Fruit fly (Drosophila melanogaster) whole organism, prepupa: Measurements from ENCODE around the gene CG32284.

Experiments
- Blimp-1 ChIP-seq: fragments of 200-800 bp; sonication (Bioruptor generic); optimal IDR thresholded peaks from 3 replicates; lab custom pipeline; 2017; ENCODE audit warnings: missing biosample characterization, missing genetic modification characterization, mild to moderate bottlenecking, moderate library complexity, missing genetic modification reagents
- CG10631 ChIP-seq: fragments of 200-800 bp; sonication (Bioruptor generic); optimal IDR thresholded peaks from 2 replicates; lab custom pipeline; 2016; ENCODE audit warnings: missing biosample characterization, missing genetic modification characterization
- CG10669 ChIP-seq: fragments of 200-800 bp; sonication (Bioruptor generic); optimal IDR thresholded peaks from 3 replicates; lab custom pipeline; 2018; ENCODE audit warnings: missing biosample characterization, mild to moderate bottlenecking, missing genetic modification characterization, moderate library complexity
- CG11294 ChIP-seq: fragments of 200-800 bp; sonication (Bioruptor generic); IDR thresholded peaks from 2 replicates; pipeline ENCODE4 v1.3.6; 2022; ENCODE audit warnings: missing biosample characterization, missing genetic modification characterization
- CG11762 ChIP-seq: fragments of 200-800 bp; sonication (Bioruptor generic); optimal IDR thresholded peaks from 3 replicates; lab custom pipeline; 2016; ENCODE audit warnings: missing biosample characterization, missing genetic modification characterization; ENCODE audit not compliant: insufficient read depth
- CG11902 ChIP-seq: fragments of 200-800 bp; sonication (Bioruptor generic); optimal IDR thresholded peaks from 3 replicates; lab custom pipeline; 2016; ENCODE audit warnings: missing biosample characterization, missing genetic modification characterization
- CG15336 ChIP-seq: fragments of 200-800 bp; sonication (Bioruptor generic); IDR thresholded peaks from 2 replicates; pipeline ENCODE4 v1.3.6; 2022; ENCODE audit warnings: missing biosample characterization, missing genetic modification characterization
- CG31627 ChIP-seq: fragments of 200-800 bp; sonication (Bioruptor generic); optimal IDR thresholded peaks from 3 replicates; lab custom pipeline; 2016; ENCODE audit warnings: missing biosample characterization, missing genetic modification characterization
- CG32006 ChIP-seq: fragments of 200-800 bp; sonication (Bioruptor generic); optimal IDR thresholded peaks from 3 replicates; lab custom pipeline; 2017; ENCODE audit warnings: missing biosample characterization, mild to moderate bottlenecking, missing genetic modification characterization
- CG34406 ChIP-seq: fragments of 200-800 bp; sonication (Bioruptor generic); optimal IDR thresholded peaks from 3 replicates; lab custom pipeline; 2016; ENCODE audit warnings: missing biosample characterization, missing genetic modification characterization
- CG3919 ChIP-seq: fragments of 200-800 bp; sonication (Bioruptor generic); optimal IDR thresholded peaks from 3 replicates; lab custom pipeline; 2016; ENCODE audit warnings: missing biosample characterization, missing genetic modification characterization
- CG6163 ChIP-seq: fragments of 200-800 bp; sonication (Bioruptor generic); IDR thresholded peaks from 3 replicates; pipeline ENCODE4 v1.3.6; 2022; ENCODE audit warnings: missing biosample characterization, missing genetic modification characterization
- CG6792 ChIP-seq: fragments of 200-800 bp; sonication (Bioruptor generic); optimal IDR thresholded peaks from 3 replicates; lab custom pipeline; 2016; ENCODE audit warnings: missing biosample characterization, missing genetic modification characterization
- CG6808 ChIP-seq: fragments of 200-800 bp; sonication (Bioruptor generic); optimal IDR thresholded peaks from 3 replicates; lab custom pipeline; 2017; ENCODE audit warnings: missing biosample characterization, missing genetic modification characterization, mild to moderate bottlenecking, moderate library complexity, missing genetic modification reagents
- CG6854 ChIP-seq: fragments of 200-800 bp; sonication (Bioruptor generic); optimal IDR thresholded peaks from 2 replicates; lab custom pipeline; 2017; ENCODE audit warnings: missing biosample characterization, mild to moderate bottlenecking, missing genetic modification characterization
- CG7368 ChIP-seq: fragments of 200-800 bp; sonication (Bioruptor generic); optimal IDR thresholded peaks from 3 replicates; lab custom pipeline; 2016; ENCODE audit warnings: missing biosample characterization, missing genetic modification characterization
- CG8119 ChIP-seq: fragments of 200-800 bp; sonication (Bioruptor generic); IDR thresholded peaks from 3 replicates; pipeline ENCODE4 v1.3.6; 2022; ENCODE audit warnings: missing biosample characterization, missing genetic modification characterization
- CG8319 ChIP-seq: fragments of 200-800 bp; sonication (Bioruptor generic); optimal IDR thresholded peaks from 3 replicates; lab custom pipeline; 2016; ENCODE audit warnings: missing biosample characterization, missing genetic modification characterization
- CG9139 ChIP-seq: fragments of 200-800 bp; sonication (Bioruptor generic); optimal IDR thresholded peaks from 3 replicates; lab custom pipeline; 2017; ENCODE audit warnings: missing biosample characterization, mild to moderate bottlenecking, missing genetic modification characterization
- Eip75B ChIP-seq: fragments of 200-800 bp; sonication (Bioruptor generic); optimal IDR thresholded peaks from 3 replicates; lab custom pipeline; 2016; ENCODE audit warnings: missing biosample characterization, missing genetic modification characterization
- Eip93F ChIP-seq: fragments of 200-800 bp; sonication (Bioruptor generic); optimal IDR thresholded peaks from 2 replicates; lab custom pipeline; 2016; ENCODE audit warnings: missing biosample characterization, mild to moderate bottlenecking, missing genetic modification characterization
- Ets96B ChIP-seq: fragments of 200-800 bp; optimal IDR thresholded peaks from 2 replicates; lab custom pipeline; 2019; ENCODE audit warnings: missing biosample characterization, mild to moderate bottlenecking, missing genetic modification characterization, moderate library complexity
- Hr38 ChIP-seq: sonication (Bioruptor generic); optimal IDR thresholded peaks from 2 replicates; lab custom pipeline; 2016; ENCODE audit warnings: missing biosample characterization, missing genetic modification characterization
- Hr39 ChIP-seq: fragments of 200-800 bp; sonication (Bioruptor generic); optimal IDR thresholded peaks from 2 replicates; lab custom pipeline; 2016; ENCODE audit warnings: missing biosample characterization, missing genetic modification characterization
- Met ChIP-seq: fragments of 200-800 bp; sonication (Bioruptor generic); optimal IDR thresholded peaks from 3 replicates; lab custom pipeline; 2016; ENCODE audit warnings: missing biosample characterization, missing genetic modification characterization
- OdsH ChIP-seq: fragments of 200-800 bp; sonication (Bioruptor generic); optimal IDR thresholded peaks from 3 replicates; lab custom pipeline; 2016; ENCODE audit warnings: missing biosample characterization, missing genetic modification characterization
- Sox102F ChIP-seq: fragments of 200-800 bp; sonication (Bioruptor generic); optimal IDR thresholded peaks from 2 replicates; lab custom pipeline; 2016; ENCODE audit warnings: missing biosample characterization, mild to moderate bottlenecking, missing genetic modification characterization
- Sox15 ChIP-seq: fragments of 200-800 bp; sonication (Bioruptor generic); optimal IDR thresholded peaks from 3 replicates; lab custom pipeline; 2016; ENCODE audit warnings: missing biosample characterization, missing genetic modification characterization
- achi ChIP-seq: fragments of 200-800 bp; sonication (Bioruptor generic); optimal IDR thresholded peaks from 3 replicates; lab custom pipeline; 2016; ENCODE audit warnings: missing biosample characterization, missing genetic modification characterization
- acj6 ChIP-seq: fragments of 200-800 bp; sonication (Bioruptor generic); optimal IDR thresholded peaks from 3 replicates; lab custom pipeline; 2016; ENCODE audit warnings: missing biosample characterization, missing genetic modification characterization
- cyc ChIP-seq: fragments of 200-800 bp; sonication (Bioruptor generic); optimal IDR thresholded peaks from 3 replicates; lab custom pipeline; 2016; ENCODE audit warnings: missing biosample characterization, missing genetic modification characterization
- dac ChIP-seq: fragments of 200-800 bp; sonication (Bioruptor generic); optimal IDR thresholded peaks from 2 replicates; lab custom pipeline; 2017; ENCODE audit warnings: missing biosample characterization, mild to moderate bottlenecking, missing genetic modification characterization
- eg ChIP-seq: fragments of 200-800 bp; sonication (Bioruptor generic); IDR thresholded peaks from 3 replicates; pipeline ENCODE4 v1.3.6; 2022; ENCODE audit warnings: missing biosample characterization, missing genetic modification characterization
- esn ChIP-seq: fragments of 200-800 bp; sonication (Bioruptor generic); optimal IDR thresholded peaks from 2 replicates; lab custom pipeline; 2016; ENCODE audit warnings: missing biosample characterization, mild to moderate bottlenecking, missing genetic modification characterization, moderate library complexity
- fd59A ChIP-seq: fragments of 200-800 bp; sonication (Bioruptor generic); optimal IDR thresholded peaks from 2 replicates; lab custom pipeline; 2017; ENCODE audit warnings: missing biosample characterization, mild to moderate bottlenecking, missing genetic modification characterization, missing genetic modification reagents
- fd85E ChIP-seq: fragments of 200-800 bp; sonication (Bioruptor generic); optimal IDR thresholded peaks from 3 replicates; lab custom pipeline; 2016; ENCODE audit warnings: missing biosample characterization, missing genetic modification characterization
- fkh ChIP-seq: fragments of 200-800 bp; sonication (Bioruptor generic); optimal IDR thresholded peaks from 3 replicates; lab custom pipeline; 2017; ENCODE audit warnings: missing biosample characterization, mild to moderate bottlenecking, missing genetic modification characterization, moderate library complexity
- lz ChIP-seq: fragments of 200-800 bp; sonication (Bioruptor generic); optimal IDR thresholded peaks from 3 replicates; lab custom pipeline; 2016; ENCODE audit warnings: missing biosample characterization, missing genetic modification characterization
- net ChIP-seq: fragments of 200-800 bp; sonication (Bioruptor generic); optimal IDR thresholded peaks from 3 replicates; lab custom pipeline; 2016; ENCODE audit warnings: missing biosample characterization, missing genetic modification characterization
- pdm3 ChIP-seq: fragments of 200-800 bp; sonication (Bioruptor generic); optimal IDR thresholded peaks from 3 replicates; lab custom pipeline; 2016; ENCODE audit warnings: missing biosample characterization, missing genetic modification characterization
- salr ChIP-seq, 2 experiments: fragments of 200-800 bp; sonication (Bioruptor generic); optimal IDR thresholded peaks; 3 replicates each; lab custom pipeline; 2016 to 2018; ENCODE audit warnings: missing biosample characterization in 2 of 2, missing genetic modification characterization in 2 of 2, mild to moderate bottlenecking in 1 of 2
- spab ChIP-seq: fragments of 200-800 bp; sonication (Bioruptor generic); optimal IDR thresholded peaks from 2 replicates; lab custom pipeline; 2017; ENCODE audit warnings: missing biosample characterization, mild to moderate bottlenecking, missing genetic modification characterization, missing genetic modification reagents
- ss ChIP-seq, 2 experiments: fragments of 200-800 bp; sonication (Bioruptor generic); optimal IDR thresholded peaks; 2 replicates in 1 of 2; 3 replicates in 1 of 2; lab custom pipeline; 2017 to 2018; ENCODE audit warnings: mild to moderate bottlenecking in 2 of 2, missing biosample characterization in 2 of 2, missing genetic modification characterization in 2 of 2, moderate library complexity in 1 of 2
- svp ChIP-seq: fragments of 200-800 bp; sonication (Bioruptor generic); peaks from one replicate; lab custom pipeline; 2016; ENCODE audit warnings: missing biosample characterization, missing genetic modification characterization
- topi ChIP-seq: fragments of 200-800 bp; sonication (Bioruptor generic); optimal IDR thresholded peaks from 3 replicates; lab custom pipeline; 2016; ENCODE audit warnings: missing biosample characterization, missing genetic modification characterization

CG32284 gene

DNA sequence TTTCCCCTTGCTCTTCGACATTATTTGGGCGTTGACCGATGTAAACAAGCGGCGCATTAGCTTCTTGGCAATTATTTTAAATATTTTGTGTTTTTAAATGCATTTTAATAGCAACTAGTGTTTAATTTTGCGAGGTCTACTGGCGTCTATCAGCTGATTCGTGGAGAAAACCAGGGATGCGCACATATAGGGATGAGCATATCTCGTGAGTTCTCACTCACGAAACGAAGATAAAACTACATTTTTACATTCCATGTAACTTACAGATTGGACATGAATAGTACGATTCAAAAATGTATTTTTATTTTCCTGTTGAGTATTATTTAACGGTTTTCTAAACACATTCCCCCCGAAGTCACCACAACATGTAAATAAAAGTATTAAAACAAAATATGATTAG lies 11.0 kb downstream of the CG32284 start, which contains the start of gene CG14966 (continued):
- TF ChIP-seq CG7368 (GFP tag; lab: Kevin White, UChicago) (no peak), fkh (GFP tag; lab: Kevin White, UChicago) (no peak), acj6 (GFP tag; lab: Kevin White, UChicago) (no peak), CG8119 (GFP tag; lab: Robert Waterston, UW) (no peak), dac (GFP tag; lab: Kevin White, UChicago) (no peak), CG32006 (GFP tag; lab: Kevin White, UChicago) (no peak), CG6808 (peak; percentile 3), CG10631 (GFP tag; lab: Kevin White, UChicago) (no peak), CG9139 (GFP tag; lab: Kevin White, UChicago) (no peak), pdm3 (GFP tag; lab: Kevin White, UChicago) (peak; percentile 26), net (GFP tag; lab: Kevin White, UChicago) (no peak), Met (GFP tag; lab: Kevin White, UChicago) (no peak), CG6163 (no peak), Hr39 (GFP tag; lab: Kevin White, UChicago) (peak; percentile 20), CG3919 (GFP tag; lab: Kevin White, UChicago) (no peak), CG6854 (GFP tag; lab: Kevin White, UChicago) (peak; percentile 26), esn (GFP tag; lab: Kevin White, UChicago) (peak; percentile 45), svp (GFP tag; lab: Kevin White, UChicago) (peak; percentile 65), fd59A (GFP tag; lab: Kevin White, UChicago) (no peak), CG11762 (no peak), spab (no peak), Sox15 (no peak), Eip93F (no peak), CG6792 (GFP tag; lab: Kevin White, UChicago) (no peak), OdsH (GFP tag; lab: Kevin White, UChicago) (no peak)

DNA sequence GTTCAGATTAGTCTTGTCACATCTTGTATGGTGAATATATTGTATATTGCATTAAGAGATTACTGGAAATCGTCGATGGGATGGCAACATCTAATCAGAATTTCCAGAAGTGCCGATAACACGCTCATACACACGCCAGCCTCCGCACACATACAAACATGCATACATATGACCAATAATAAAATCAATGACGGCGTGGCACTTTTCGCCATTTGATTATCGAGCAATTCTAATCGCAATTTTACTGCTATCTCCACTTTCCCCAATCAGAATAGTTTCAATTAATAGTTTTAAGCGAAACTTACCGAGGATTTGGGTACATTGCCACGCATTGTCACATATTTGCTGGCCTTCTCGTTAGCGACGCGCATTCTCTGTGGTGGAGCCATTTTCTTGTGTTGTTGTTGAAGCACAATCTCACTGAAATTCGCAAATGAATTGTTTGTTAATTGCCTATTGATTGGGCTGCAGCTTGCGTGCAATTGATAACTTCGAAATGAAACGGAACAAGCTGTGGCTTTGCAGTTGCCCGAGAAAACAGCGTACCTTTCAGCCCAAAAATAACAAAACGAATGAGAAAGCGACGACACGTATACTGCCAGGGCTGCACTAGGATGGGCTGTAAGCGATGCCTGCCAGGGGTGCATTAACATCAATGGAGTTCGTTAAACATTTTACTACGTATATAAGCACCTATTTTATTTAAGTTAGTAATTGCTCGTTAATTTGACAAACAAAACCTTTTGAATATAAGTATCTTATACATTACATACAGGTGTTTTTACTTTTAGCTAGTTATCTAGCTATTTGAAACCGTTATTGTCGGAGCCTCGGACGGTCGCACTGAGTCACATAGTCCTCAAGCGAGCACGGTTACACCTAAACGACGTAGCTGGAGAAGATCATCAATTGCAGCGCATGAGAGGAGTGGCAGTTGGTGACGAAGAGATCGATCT lies 12.3 kb downstream of the CG32284 start, which contains the start of the genes CG32276 and gry:
Gene CG32276, minus strand, starts transcription at position 601 of the 956 bp plus-strand sequence.
Gene gry, plus strand, starts transcription at position 644 of the 956 bp plus-strand sequence.
- TF ChIP-seq CG9139 (GFP tag; lab: Kevin White, UChicago) (no peak), Met (GFP tag; lab: Kevin White, UChicago) (no peak), salr (GFP tag; optimal IDR thresholded peaks at IDR 0.05; lab: Kevin White, UChicago) (no peak), fkh (GFP tag; lab: Kevin White, UChicago) (peak; percentile 20), acj6 (GFP tag; lab: Kevin White, UChicago) (peak; percentile 73), CG6854 (GFP tag; lab: Kevin White, UChicago) (peak; percentile 71), esn (GFP tag; lab: Kevin White, UChicago) (peak; percentile 77), fd85E (GFP tag; lab: Kevin White, UChicago) (peak; percentile 3), fd59A (GFP tag; lab: Kevin White, UChicago) (peak; percentile 11), svp (GFP tag; lab: Kevin White, UChicago) (peak; percentile 86), CG11762 (peak; percentile 64), Sox15 (peak; percentile 51), achi (GFP tag; lab: Kevin White, UChicago) (peak; percentile 60), lz (peak; percentile 85), Sox102F (peak; percentile 75), CG31627 (GFP tag; lab: Kevin White, UChicago) (peak; percentile 78), CG6792 (GFP tag; lab: Kevin White, UChicago) (peak; percentile 78), CG34406 (GFP tag; lab: Kevin White, UChicago) (peak; percentile 50), Hr38 (peak; percentile 0), ss (GFP tag; optimal IDR thresholded peaks at IDR 0.05; lab: Kevin White, UChicago) (no peak), CG15336 (GFP tag; lab: Robert Waterston, UW) (peak; percentile 45; the same call in 1 of the 2 replicates), cyc (GFP tag; lab: Kevin White, UChicago) (peak; percentile 81), Hr39 (GFP tag; lab: Kevin White, UChicago) (peak; percentile 80), Eip93F (peak; percentile 78), topi (GFP tag; lab: Kevin White, UChicago) (peak; percentile 70), CG8319 (GFP tag; lab: Kevin White, UChicago) (peak; percentile 57), CG7368 (GFP tag; lab: Kevin White, UChicago) (no peak), Eip75B (GFP tag; lab: Kevin White, UChicago) (no peak), eg (GFP tag; lab: Robert Waterston, UW) (peak; percentile 72), CG8119 (GFP tag; lab: Robert Waterston, UW) (peak; percentile 32; the same call in 1 of the 3 replicates), CG10669 (GFP tag; lab: Kevin White, UChicago) (no peak), CG32006 (GFP tag; lab: Kevin White, UChicago) (no peak), Ets96B (no peak), Blimp-1 (peak; percentile 38), CG11902 (GFP tag; lab: Kevin White, UChicago) (peak; percentile 63), CG11294 (GFP tag; lab: Robert Waterston, UW) (peak; percentile 22; the same call in 1 of the 2 replicates)
